Fruit fly (Drosophila melanogaster): ENCODE results near the gene Prp5.

DNA sequence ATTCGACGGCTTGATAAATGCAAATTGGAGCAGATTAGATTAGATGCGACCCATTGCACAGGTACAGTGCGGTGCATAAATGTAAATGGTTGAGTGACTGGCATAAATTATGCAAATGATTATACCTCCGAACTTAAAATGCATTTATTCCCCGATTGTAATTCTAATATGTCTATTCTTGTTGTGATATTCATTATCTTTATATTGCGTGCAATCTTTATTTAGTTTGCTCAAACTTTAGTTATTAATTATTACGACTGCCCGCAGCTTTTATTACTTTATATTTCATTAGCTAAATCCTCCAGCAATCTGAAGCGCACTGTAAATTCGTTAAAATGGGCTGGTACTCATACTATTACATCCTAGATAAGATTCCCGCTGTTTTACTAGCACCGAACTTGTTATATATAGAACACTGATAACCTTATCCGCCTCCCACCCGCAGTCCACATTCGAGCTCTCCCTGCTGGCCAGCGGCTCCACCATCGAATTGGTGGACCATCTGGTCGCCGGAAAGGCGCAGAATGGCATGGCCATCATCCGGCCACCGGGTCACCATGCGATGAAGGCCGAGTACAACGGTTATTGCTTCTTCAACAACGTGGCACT lies 9.0 kb upstream of the Prp5 start:
- no peak for TF ChIP-seq CG9139 (GFP tag; optimal IDR thresholded peaks at IDR 0.05)
- TF ChIP-seq CG6854 (GFP tag; optimal IDR thresholded peaks at IDR 0.05): no peak
- peak; percentile 62 for TF ChIP-seq Eip78C (GFP tag)
- TF ChIP-seq Sox102F (GFP tag; optimal IDR thresholded peaks at IDR 0.05): no peak
- TF ChIP-seq CG6276 (GFP tag; optimal IDR thresholded peaks at IDR 0.05): no peak
- TF ChIP-seq Gug (GFP tag; IDR thresholded peaks at IDR 0.05): no peak
- peak; percentile 19 for TF ChIP-seq Ets21C (GFP tag; optimal IDR thresholded peaks at IDR 0.05)
- no peak for TF ChIP-seq CG10669 (GFP tag; optimal IDR thresholded peaks at IDR 0.05)
- TF ChIP-seq CG8119 (GFP tag; IDR thresholded peaks at IDR 0.05): no peak
- TF ChIP-seq CG15336 (GFP tag; IDR thresholded peaks at IDR 0.05): no peak
- no peak for TF ChIP-seq CG3919 (GFP tag; optimal IDR thresholded peaks at IDR 0.05)
- TF ChIP-seq Met (GFP tag; optimal IDR thresholded peaks at IDR 0.05): peak; percentile 42
- no peak for TF ChIP-seq spab (GFP tag; optimal IDR thresholded peaks at IDR 0.05)
